Worm (Caenorhabditis elegans) whole organism, L4 larva: Measurements from ENCODE around the gene T01H3.3.
A peak's percentile ranks its signal among the peaks of the same experiment; 100 is the strongest.

Source experiments
- F26F4.8 ChIP-seq: fragments of 200-800 bp; sonication (Bioruptor generic); conservative IDR thresholded peaks from 2 replicates; pipeline ENCODE4 v1.3.6; 2022; ENCODE audit warnings: missing genetic modification characterization, missing compliant biosample characterization
- F49E8.2 ChIP-seq: sonication (generic microtip); optimal IDR thresholded peaks from 2 replicates; lab custom pipeline; 2016; ENCODE audit warnings: missing compliant biosample characterization, mild to moderate bottlenecking, missing genetic modification characterization, borderline replicate concordance
- T20F7.1 ChIP-seq: fragments of 200-800 bp; sonication (Bioruptor generic); optimal IDR thresholded peaks from 2 replicates; lab custom pipeline; 2018; ENCODE audit warnings: mild to moderate bottlenecking, missing genetic modification characterization, missing compliant biosample characterization
- aha-1 ChIP-seq: fragments of 150-350 bp; peaks from one replicate; lab custom pipeline; 2014; ENCODE audit warnings: missing biosample characterization, missing genetic modification characterization
- arid-1 ChIP-seq: fragments of 200-800 bp; sonication (Bioruptor generic); conservative IDR thresholded peaks from 2 replicates; pipeline ENCODE4 v1.3.6; 2022; ENCODE audit warnings: missing genetic modification reagents, missing genetic modification characterization, missing compliant biosample characterization
- ceh-28 ChIP-seq: fragments of 150-350 bp; optimal IDR thresholded peaks from 2 replicates; lab custom pipeline; 2014; ENCODE audit warnings: missing biosample characterization, missing genetic modification reagents, missing genetic modification characterization
- ceh-32 ChIP-seq: sonication (generic microtip); optimal IDR thresholded peaks from 2 replicates; lab custom pipeline; 2016; ENCODE audit warnings: mild to moderate bottlenecking, missing genetic modification characterization, missing compliant biosample characterization; ENCODE audit not compliant: poor library complexity
- ces-1 ChIP-seq: fragments of 150-350 bp; sonication (generic microtip); optimal IDR thresholded peaks from 4 replicates; lab custom pipeline; 2014; ENCODE audit warnings: missing biosample characterization, missing genetic modification reagents, missing genetic modification characterization
- dpl-1 ChIP-seq: fragments of 150-350 bp; optimal IDR thresholded peaks from 2 replicates; lab custom pipeline; 2014; ENCODE audit warnings: missing biosample characterization, missing genetic modification reagents, missing genetic modification characterization
- duxl-1 ChIP-seq: sonication (generic microtip); optimal IDR thresholded peaks from 2 replicates; lab custom pipeline; 2016; ENCODE audit warnings: mild to moderate bottlenecking, missing genetic modification characterization, moderate library complexity, missing compliant biosample characterization; ENCODE audit not compliant: poor library complexity
- dve-1 ChIP-seq: sonication (generic microtip); optimal IDR thresholded peaks from 2 replicates; lab custom pipeline; 2017; ENCODE audit warnings: antibody characterized with exemption, mild to moderate bottlenecking, missing genetic modification characterization, missing compliant biosample characterization; ENCODE audit not compliant: insufficient read depth
- fos-1 ChIP-seq: fragments of 150-350 bp; optimal IDR thresholded peaks from 2 replicates; lab custom pipeline; 2014; ENCODE audit warnings: missing biosample characterization, missing genetic modification characterization
- hif-1 ChIP-seq, 2 experiments: sonication (generic microtip); optimal IDR thresholded peaks; 2 replicates each; lab custom pipeline; 2016 to 2017; ENCODE audit warnings: missing compliant biosample characterization in 2 of 2, missing genetic modification characterization in 2 of 2, missing genetic modification reagents in 2 of 2, missing genotype in 2 of 2, mild to moderate bottlenecking in 1 of 2
- hlh-11 ChIP-seq: fragments of 200-800 bp; sonication (Bioruptor generic); optimal IDR thresholded peaks from 2 replicates; lab custom pipeline; 2018; ENCODE audit warnings: mild to moderate bottlenecking, missing genetic modification characterization, missing compliant biosample characterization
- hlh-30 ChIP-seq: sonication (generic microtip); optimal IDR thresholded peaks from 2 replicates; lab custom pipeline; 2017; ENCODE audit warnings: antibody characterized with exemption, mild to moderate bottlenecking, missing genetic modification characterization, missing compliant biosample characterization; ENCODE audit not compliant: insufficient read depth
- hmg-1.1 ChIP-seq: fragments of 200-800 bp; sonication (Bioruptor generic); IDR thresholded peaks from 2 replicates; pipeline ENCODE4 v1.3.6; 2022; ENCODE audit warnings: missing genetic modification reagents, missing genetic modification characterization, missing compliant biosample characterization
- jun-1 ChIP-seq: fragments of 150-350 bp; optimal IDR thresholded peaks from 2 replicates; lab custom pipeline; 2014; ENCODE audit warnings: missing biosample characterization, missing genetic modification reagents, missing genetic modification characterization
- lin-13 ChIP-seq: fragments of 150-350 bp; optimal IDR thresholded peaks from 2 replicates; lab custom pipeline; 2014; ENCODE audit warnings: missing biosample characterization, missing genetic modification reagents, missing genetic modification characterization
- lin-29 ChIP-seq: fragments of 200-800 bp; sonication (Bioruptor generic); IDR thresholded peaks from 2 replicates; pipeline ENCODE4 v1.3.6; 2022; ENCODE audit warnings: missing genetic modification reagents, missing genetic modification characterization, missing compliant biosample characterization
- lsy-2 ChIP-seq, 2 experiments: fragments of 150-350 bp in 1 of 2; sonication (generic microtip) in 1 of 2; optimal IDR thresholded peaks; 2 replicates each; lab custom pipeline; 2014 to 2017; ENCODE audit warnings: missing biosample characterization in 2 of 2, missing genetic modification characterization in 2 of 2
- mdl-1 ChIP-seq, 2 experiments: fragments of 150-350 bp in 1 of 2; sonication (generic microtip) in 1 of 2; optimal IDR thresholded peaks; 2 replicates each; lab custom pipeline; 2014 to 2017; ENCODE audit warnings: missing biosample characterization in 2 of 2, missing genetic modification characterization in 2 of 2
- mep-1 ChIP-seq: fragments of 150-350 bp; sonication (generic microtip); optimal IDR thresholded peaks from 3 replicates; lab custom pipeline; 2014; ENCODE audit warnings: missing biosample characterization, missing genetic modification characterization
- mes-2 ChIP-seq: sonication (generic microtip); optimal IDR thresholded peaks from 2 replicates; lab custom pipeline; 2016; ENCODE audit warnings: missing genotype, mild to moderate bottlenecking, missing genetic modification characterization, missing compliant biosample characterization; ENCODE audit not compliant: poor library complexity, severe bottlenecking
- mxl-3 ChIP-seq: fragments of 200-800 bp; sonication (Bioruptor generic); optimal IDR thresholded peaks from 2 replicates; lab custom pipeline; 2018; ENCODE audit warnings: mild to moderate bottlenecking, missing genetic modification characterization, missing compliant biosample characterization
- nhr-102 ChIP-seq: sonication (generic microtip); optimal IDR thresholded peaks from 2 replicates; lab custom pipeline; 2016; ENCODE audit warnings: mild to moderate bottlenecking, missing genetic modification characterization, moderate library complexity, missing compliant biosample characterization
- nhr-28 ChIP-seq: fragments of 150-350 bp; optimal IDR thresholded peaks from 2 replicates; lab custom pipeline; 2014; ENCODE audit warnings: missing biosample characterization, missing genetic modification characterization
- nhr-41 ChIP-seq: fragments of 200-800 bp; sonication (Bioruptor generic); IDR thresholded peaks from 2 replicates; pipeline ENCODE4 v1.3.6; 2022; ENCODE audit warnings: missing genetic modification reagents, missing genetic modification characterization, missing compliant biosample characterization
- nhr-6 ChIP-seq: fragments of 150-350 bp; optimal IDR thresholded peaks from 2 replicates; lab custom pipeline; 2014; ENCODE audit warnings: missing biosample characterization, missing genetic modification characterization
- rbr-2 ChIP-seq: sonication (generic microtip); optimal IDR thresholded peaks from 2 replicates; lab custom pipeline; 2016; ENCODE audit warnings: missing genotype, missing genetic modification characterization, missing compliant biosample characterization
- saeg-2 ChIP-seq: fragments of 200-800 bp; sonication (Bioruptor generic); IDR thresholded peaks from 2 replicates; pipeline ENCODE4 v1.3.6; 2022; ENCODE audit warnings: missing genetic modification reagents, missing genetic modification characterization, missing compliant biosample characterization
- set-16 ChIP-seq: fragments of 200-800 bp; sonication (Bioruptor generic); IDR thresholded peaks from 2 replicates; pipeline ENCODE4 v1.3.6; 2022; ENCODE audit warnings: missing genetic modification reagents, missing genetic modification characterization, missing compliant biosample characterization
- tag-97 ChIP-seq: fragments of 200-800 bp; sonication (Bioruptor generic); IDR thresholded peaks from 2 replicates; pipeline ENCODE4 v1.3.6; 2022; ENCODE audit warnings: missing genetic modification characterization, missing compliant biosample characterization
- tra-1 ChIP-seq: fragments of 200-800 bp; sonication (Bioruptor generic); IDR thresholded peaks from 2 replicates; pipeline ENCODE4 v1.3.6; 2022; ENCODE audit warnings: missing genetic modification reagents, missing genetic modification characterization, missing compliant biosample characterization
- unc-130 ChIP-seq: sonication (generic microtip); optimal IDR thresholded peaks from 2 replicates; lab custom pipeline; 2016; ENCODE audit warnings: missing genetic modification reagents, missing genetic modification characterization, missing compliant biosample characterization
- zfp-2 ChIP-seq: sonication (generic microtip); optimal IDR thresholded peaks from 2 replicates; lab custom pipeline; 2016; ENCODE audit warnings: mild to moderate bottlenecking, missing genetic modification characterization, missing compliant biosample characterization
- ztf-11 ChIP-seq: fragments of 150-350 bp; optimal IDR thresholded peaks from 2 replicates; lab custom pipeline; 2014; ENCODE audit warnings: missing biosample characterization, missing genetic modification characterization

T01H3.3 gene

DNA sequence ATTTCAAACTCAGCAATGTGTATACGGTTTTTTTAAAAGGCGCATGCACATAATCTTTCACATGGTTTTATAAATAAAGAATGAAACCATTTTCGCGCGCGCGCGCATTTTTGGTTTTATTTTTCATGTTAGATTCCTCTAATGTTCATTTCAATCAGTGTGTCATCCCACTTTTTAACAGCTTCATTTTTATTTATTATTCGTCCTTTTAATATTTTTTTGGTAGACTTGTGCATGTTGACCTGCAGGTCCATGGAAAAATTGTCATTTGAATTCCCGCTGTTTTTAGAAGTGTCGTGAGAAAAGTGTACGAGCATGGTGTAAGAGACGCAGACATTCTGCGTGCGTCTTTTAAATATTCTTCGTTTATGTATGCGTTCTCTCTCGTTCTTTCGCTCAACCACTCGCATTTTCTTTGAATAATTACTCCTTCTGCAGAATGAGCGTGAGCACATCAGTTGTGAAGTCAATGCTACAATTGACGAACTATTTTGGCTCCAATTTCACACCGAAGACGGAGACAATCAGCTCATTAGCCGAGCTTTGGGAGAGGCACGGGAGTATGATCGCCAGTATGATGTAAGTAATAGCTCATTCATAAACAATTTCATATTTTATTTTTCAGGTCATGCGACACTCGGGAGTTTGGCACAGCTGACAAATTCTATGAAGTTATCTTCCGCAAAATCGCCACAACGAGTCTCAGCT is 13.3 kb downstream of the T01H3.3 start, which contains the start of gene lin-5 (continued):
- TF ChIP-seq aha-1 (tag; lab: Kevin White, UChicago): peak; percentile 94
- TF ChIP-seq ceh-32 (tag; lab: Kevin White, UChicago): no peak
- peak; percentile 27 for TF ChIP-seq mxl-3 (GFP tag; lab: Kevin White, UChicago)
- TF ChIP-seq F49E8.2: peak; percentile 40
- peak in 1 of 2 experiments; percentile 23 for TF ChIP-seq mdl-1 (tag; optimal IDR thresholded peaks at IDR 0.05; lab: Kevin White, UChicago)
- no peak for TF ChIP-seq nhr-28 (tag; lab: Kevin White, UChicago)
- no peak for TF ChIP-seq nhr-102 (tag; lab: Kevin White, UChicago)
- TF ChIP-seq ztf-11 (tag; lab: Kevin White, UChicago): no peak
- TF ChIP-seq ces-1 (GFP tag; lab: Kevin White, UChicago): no peak
- TF ChIP-seq zfp-2 (tag; lab: Kevin White, UChicago): no peak
- TF ChIP-seq hmg-1.1: peak; percentile 30; the same call in 1 of the 2 replicates
- no peak for TF ChIP-seq nhr-6 (tag; lab: Kevin White, UChicago)
- TF ChIP-seq hlh-11: no peak

DNA sequence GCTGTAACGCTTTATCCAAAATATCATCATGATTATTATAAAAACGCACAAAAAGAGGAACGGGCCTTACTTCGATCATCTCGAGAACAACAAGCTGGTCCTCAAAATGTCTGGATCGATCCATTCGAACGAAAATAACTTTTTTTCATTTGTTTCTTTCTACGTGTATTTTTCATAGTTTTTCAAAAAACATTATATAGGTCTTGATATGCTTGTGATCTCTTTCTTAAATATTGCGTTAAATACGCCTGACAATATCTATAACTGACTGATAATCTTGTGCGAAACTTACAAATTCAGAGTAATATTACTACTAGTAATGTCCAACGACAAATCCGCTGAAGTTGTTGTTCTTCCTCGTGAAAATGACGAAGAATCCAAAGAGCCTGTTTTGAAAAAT is 15.6 kb downstream of the T01H3.3 start, which contains the start of gene sds-22:
Gene sds-22 (plus strand): TSS at position 301 of the 400 bp plus-strand sequence.
- TF ChIP-seq unc-130 (GFP tag; lab: Kevin White, UChicago): no peak
- peak; percentile 13 for TF ChIP-seq aha-1 (tag; lab: Kevin White, UChicago)
- TF ChIP-seq duxl-1 (tag; lab: Kevin White, UChicago): no peak
- TF ChIP-seq, all 104 proteins: peak for 1

- TF ChIP-seq saeg-2 (GFP tag; lab: Robert Waterston, UW) (no peak), F26F4.8 (GFP tag; lab: Robert Waterston, UW) (no peak), set-16 (GFP tag; lab: Robert Waterston, UW) (no peak), fos-1 (tag; lab: Kevin White, UChicago) (no peak), arid-1 (GFP tag; lab: Robert Waterston, UW) (no peak), lin-13 (GFP tag; lab: Kevin White, UChicago) (no peak), ceh-28 (tag; lab: Kevin White, UChicago) (no peak), dve-1 (tag; lab: Kevin White, UChicago) (peak; percentile 28), hlh-30 (tag; lab: Kevin White, UChicago) (peak; percentile 4), dpl-1 (GFP tag; lab: Kevin White, UChicago) (peak; percentile 52), aha-1 (tag; lab: Kevin White, UChicago) (no peak), hif-1 (tag; optimal IDR thresholded peaks at IDR 0.05; lab: Kevin White, UChicago) (peak in 1 of 2 experiments; percentile 66), tra-1 (GFP tag; lab: Robert Waterston, UW) (no peak), nhr-28 (tag; lab: Kevin White, UChicago) (peak; percentile 26), nhr-41 (GFP tag; lab: Robert Waterston, UW) (no peak), lsy-2 (tag; optimal IDR thresholded peaks at IDR 0.05; lab: Kevin White, UChicago) (peak in 1 of 2 experiments; percentile 66), jun-1 (tag; lab: Kevin White, UChicago) (no peak), mep-1 (tag; lab: Kevin White, UChicago) (peak; percentile 33), T20F7.1 (GFP tag; lab: Kevin White, UChicago) (peak; percentile 98), tag-97 (GFP tag; lab: Robert Waterston, UW) (no peak), mes-2 (tag; lab: Kevin White, UChicago) (peak; percentile 62), rbr-2 (tag; lab: Kevin White, UChicago) (peak; percentile 28), lin-29 (GFP tag; lab: Robert Waterston, UW) (no peak)
Observed at ce11 chrII:7857485-7858010, 16.1 kb downstream of the T01H3.3 start, which contains the start of the genes cec-3 and T09A5.15. cec-3 (minus strand) TSS chrII:7857600. T09A5.15 (plus strand) TSS chrII:7857960.
